Fruit fly (Drosophila melanogaster): ENCODE results near the gene Prosbeta7.

The Prosbeta7 gene

DNA sequence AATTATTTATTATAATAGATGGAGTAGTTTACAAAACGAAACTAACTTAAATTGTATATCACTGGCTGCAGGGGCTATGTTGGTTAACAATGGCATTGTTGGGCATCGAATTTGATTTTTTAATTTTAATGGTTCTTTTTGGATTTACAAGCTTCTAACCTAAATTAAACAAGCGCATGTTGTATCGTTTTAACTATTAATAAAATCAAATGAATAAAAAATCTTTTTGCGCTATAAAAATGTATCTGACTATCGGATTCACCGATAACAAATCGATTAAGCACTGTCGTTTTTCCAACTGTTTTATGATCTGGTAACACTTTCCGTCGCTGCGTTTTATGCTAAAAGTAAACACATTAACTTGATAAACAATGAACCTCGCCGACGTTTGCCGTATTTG, 16.6 kb upstream of the Prosbeta7 start, which contains the start of the genes hd and CG14667 (continued):
- no peak for TF ChIP-seq D19A (tag; optimal IDR thresholded peaks at IDR 0.05)
- peak; percentile 17 for TF ChIP-seq CG2120 (GFP tag; optimal IDR thresholded peaks at IDR 0.05)
- TF ChIP-seq sna (GFP tag; IDR thresholded peaks at IDR 0.05; ENCODE audit: partially characterized antibody), result peak; percentile 66; the same call in 1 of the 2 replicates
- 0 out of 2 replicates have a peak, but pooled peaks have one; percentile 7 for TF ChIP-seq Awh (GFP tag; IDR thresholded peaks at IDR 0.05)
- peak; percentile 35 for TF ChIP-seq Abd-B (GFP tag; optimal IDR thresholded peaks at IDR 0.05)
- peak; percentile 5 for TF ChIP-seq Lhr (GFP tag; optimal IDR thresholded peaks at IDR 0.05)
- no peak for TF ChIP-seq tgo (GFP tag; IDR thresholded peaks at IDR 0.05)
- peak; percentile 30 for TF ChIP-seq exex (tag; optimal IDR thresholded peaks at IDR 0.05)
- peak; percentile 4 for TF ChIP-seq CG3995 (GFP tag; optimal IDR thresholded peaks at IDR 0.05)
- no peak for TF ChIP-seq pb (GFP tag; optimal IDR thresholded peaks at IDR 0.05)
- peak; percentile 18 for TF ChIP-seq CG9727 (GFP tag; optimal IDR thresholded peaks at IDR 0.05)
- peak; percentile 62; the same call in 1 of the 2 replicates for TF ChIP-seq unc-4 (GFP tag; IDR thresholded peaks at IDR 0.05; ENCODE audit: partially characterized antibody)
- TF ChIP-seq CG2116 (GFP tag; optimal IDR thresholded peaks at IDR 0.05), result peak; percentile 80
- TF ChIP-seq Dll (GFP tag; IDR thresholded peaks at IDR 0.05; ENCODE audit: partially characterized antibody), result peak; percentile 71
- TF ChIP-seq tna (GFP tag; IDR thresholded peaks at IDR 0.05; ENCODE audit: partially characterized antibody), result peak; percentile 23; the same call in 1 of the 2 replicates
- peak; percentile 67 for TF ChIP-seq Dp (GFP tag; optimal IDR thresholded peaks at IDR 0.05)
- peak; percentile 21 for TF ChIP-seq CG13624 (GFP tag; optimal IDR thresholded peaks at IDR 0.05)
- peak; percentile 29 for TF ChIP-seq Max (GFP tag; optimal IDR thresholded peaks at IDR 0.05)
- TF ChIP-seq CG4617 (GFP tag; optimal IDR thresholded peaks at IDR 0.05; ENCODE audit: borderline replicate concordance), result peak; percentile 13
- TF ChIP-seq Tbp (GFP tag; optimal IDR thresholded peaks at IDR 0.05), result no peak
- TF ChIP-seq Stat92E (GFP tag; optimal IDR thresholded peaks at IDR 0.05), result peak in 1 of 3 experiments; percentile 11
- TF ChIP-seq CG4707 (GFP tag; optimal IDR thresholded peaks at IDR 0.05), result no peak
- peak; percentile 28 for TF ChIP-seq CoRest (tag; optimal IDR thresholded peaks at IDR 0.05)
- peak; percentile 40 for TF ChIP-seq nmo (GFP tag; optimal IDR thresholded peaks at IDR 0.05)
- peak; percentile 49; the same call in 2 of the 3 replicates for TF ChIP-seq CG7963 (GFP tag; IDR thresholded peaks at IDR 0.05; ENCODE audit: partially characterized antibody)
- no peak for TF ChIP-seq nerfin-1 (tag; optimal IDR thresholded peaks at IDR 0.05)
- TF ChIP-seq Scr (GFP tag; IDR thresholded peaks at IDR 0.05; ENCODE audit: partially characterized antibody), result peak; percentile 58
- TF ChIP-seq Sry-δ (GFP tag; optimal IDR thresholded peaks at IDR 0.05), result peak; percentile 67
- TF ChIP-seq CG17829 (tag; optimal IDR thresholded peaks at IDR 0.05), result peak; percentile 36
- TF ChIP-seq CG13287 (GFP tag; IDR thresholded peaks at IDR 0.05; ENCODE audit: partially characterized antibody), result peak; percentile 67
- peak; percentile 6 for TF ChIP-seq CG30403 (GFP tag; optimal IDR thresholded peaks at IDR 0.05)
- peak; percentile 77 for TF ChIP-seq BEAF-32 (GFP tag; optimal IDR thresholded peaks at IDR 0.05)
- TF ChIP-seq hbn (GFP tag; IDR thresholded peaks at IDR 0.05; ENCODE audit: partially characterized antibody), result peak; percentile 47; the same call in 1 of the 2 replicates
- TF ChIP-seq Doc3 (GFP tag; IDR thresholded peaks at IDR 0.05; ENCODE audit: partially characterized antibody), result peak; percentile 54; the same call in 1 of the 3 replicates
- TF ChIP-seq Meics (GFP tag; optimal IDR thresholded peaks at IDR 0.05), result no peak
- peak; percentile 9 for TF ChIP-seq CG33557 (GFP tag; optimal IDR thresholded peaks at IDR 0.05)
- TF ChIP-seq CG12391 (tag; optimal IDR thresholded peaks at IDR 0.05), result peak; percentile 32
- TF ChIP-seq CG6175 (GFP tag; IDR thresholded peaks at IDR 0.05), result no peak
- peak; percentile 24; the same call in 1 of the 2 replicates for TF ChIP-seq CG2129 (GFP tag; IDR thresholded peaks at IDR 0.05; ENCODE audit: partially characterized antibody)
- 0 out of 4 replicates have a peak, but pooled peaks have one; percentile 45 for TF ChIP-seq chinmo (GFP tag; IDR thresholded peaks at IDR 0.05; ENCODE audit: partially characterized antibody)
- no peak for TF ChIP-seq CG9437 (GFP tag; optimal IDR thresholded peaks at IDR 0.05)
- no peak for TF ChIP-seq CG8359 (GFP tag; optimal IDR thresholded peaks at IDR 0.05; ENCODE audit: borderline replicate concordance)
- TF ChIP-seq vnd (GFP tag; IDR thresholded peaks at IDR 0.05; ENCODE audit: partially characterized antibody), result no peak
- peak; percentile 21 for TF ChIP-seq phol (tag; optimal IDR thresholded peaks at IDR 0.05)
- TF ChIP-seq amos (GFP tag; IDR thresholded peaks at IDR 0.05; ENCODE audit: partially characterized antibody), result peak; percentile 57
- peak; percentile 23 for TF ChIP-seq Ets97D (GFP tag; optimal IDR thresholded peaks at IDR 0.05)
- peak; percentile 58 for TF ChIP-seq stwl (tag; optimal IDR thresholded peaks at IDR 0.05)
